Fruit fly (Drosophila melanogaster) whole organism, embryonic: ENCODE results near the gene TkR86C.
A peak's percentile ranks its signal among the peaks of the same experiment; 100 is the strongest.

Experiments
- BEAF-32 ChIP-seq: fragments of 200-800 bp; sonication (Bioruptor generic); optimal IDR thresholded peaks from 3 replicates; lab custom pipeline; 2017; ENCODE audit warnings: missing biosample characterization, missing genetic modification characterization, mild to moderate bottlenecking, moderate library complexity, missing genetic modification reagents
- CG12236 ChIP-seq: fragments of 200-800 bp; sonication (Bioruptor generic); optimal IDR thresholded peaks from 2 replicates; lab custom pipeline; 2016; ENCODE audit warnings: missing biosample characterization, missing genetic modification characterization
- CG16863 ChIP-seq: fragments of 200-800 bp; sonication (Bioruptor generic); optimal IDR thresholded peaks from 3 replicates; lab custom pipeline; 2016; ENCODE audit warnings: missing biosample characterization, missing genetic modification characterization
- CG17361 ChIP-seq: fragments of 200-800 bp; sonication (Bioruptor generic); IDR thresholded peaks from 3 replicates; pipeline ENCODE4 v1.3.6; 2022; ENCODE audit warnings: missing biosample characterization, missing genetic modification characterization
- CG18262 ChIP-seq: fragments of 200-800 bp; optimal IDR thresholded peaks from 3 replicates; lab custom pipeline; 2019; ENCODE audit warnings: missing biosample characterization, mild to moderate bottlenecking, missing genetic modification characterization, moderate library complexity
- CG18476 ChIP-seq: fragments of 200-800 bp; sonication (Bioruptor generic); optimal IDR thresholded peaks from 2 replicates; lab custom pipeline; 2016; ENCODE audit warnings: missing biosample characterization, mild to moderate bottlenecking, missing genetic modification characterization
- CG2129 ChIP-seq: fragments of 200-800 bp; sonication (Bioruptor generic); IDR thresholded peaks from 2 replicates; pipeline ENCODE4 v1.3.6; 2022; ENCODE audit warnings: missing biosample characterization, missing genetic modification characterization; ENCODE audit not compliant: partially characterized antibody
- CG2202 ChIP-seq: fragments of 200-800 bp; sonication (Bioruptor generic); optimal IDR thresholded peaks from 2 replicates; lab custom pipeline; 2018; ENCODE audit warnings: missing biosample characterization, mild to moderate bottlenecking, missing genetic modification characterization
- CG30431 ChIP-seq: fragments of 200-800 bp; sonication (Bioruptor generic); optimal IDR thresholded peaks from 2 replicates; lab custom pipeline; 2017; ENCODE audit warnings: missing biosample characterization, missing genetic modification characterization
- CG32767 ChIP-seq: fragments of 200-800 bp; sonication (Bioruptor generic); IDR thresholded peaks from 2 replicates; pipeline ENCODE4 v1.3.6; 2022; ENCODE audit warnings: missing biosample characterization, missing genetic modification characterization
- CG4360 ChIP-seq: fragments of 200-800 bp; sonication (Bioruptor generic); IDR thresholded peaks from 2 replicates; pipeline ENCODE4 v1.3.6; 2022; ENCODE audit warnings: missing biosample characterization, missing genetic modification characterization
- CG4617 ChIP-seq: fragments of 200-800 bp; sonication (Bioruptor generic); optimal IDR thresholded peaks from 3 replicates; lab custom pipeline; 2016; ENCODE audit warnings: missing biosample characterization, missing genetic modification characterization, borderline replicate concordance
- CG7786 ChIP-seq: fragments of 200-800 bp; sonication (Bioruptor generic); optimal IDR thresholded peaks from 2 replicates; lab custom pipeline; 2016; ENCODE audit warnings: missing biosample characterization, missing genetic modification characterization
- CG8089 ChIP-seq: fragments of 200-800 bp; sonication (Bioruptor generic); optimal IDR thresholded peaks from 3 replicates; lab custom pipeline; 2016; ENCODE audit warnings: missing biosample characterization, missing genetic modification characterization
- CG8924 ChIP-seq: fragments of 200-800 bp; optimal IDR thresholded peaks from 3 replicates; lab custom pipeline; 2019; ENCODE audit warnings: missing biosample characterization, mild to moderate bottlenecking, missing genetic modification characterization, moderate library complexity
- Dip3 ChIP-seq: fragments of 200-800 bp; sonication (Bioruptor generic); optimal IDR thresholded peaks from 3 replicates; lab custom pipeline; 2016; ENCODE audit warnings: missing biosample characterization, missing genetic modification characterization
- Doc3 ChIP-seq: fragments of 200-800 bp; sonication (Bioruptor generic); IDR thresholded peaks from 3 replicates; pipeline ENCODE4 v1.3.6; 2022; ENCODE audit warnings: missing biosample characterization, missing genetic modification characterization; ENCODE audit not compliant: partially characterized antibody
- Dp ChIP-seq: fragments of 200-800 bp; sonication (Bioruptor generic); optimal IDR thresholded peaks from 2 replicates; lab custom pipeline; 2018; ENCODE audit warnings: missing biosample characterization, mild to moderate bottlenecking, missing genetic modification characterization, moderate library complexity
- Ets65A ChIP-seq: fragments of 200-800 bp; sonication (Bioruptor generic); peaks from one replicate; lab custom pipeline; 2016; ENCODE audit warnings: missing biosample characterization, missing genetic modification characterization
- Ets97D ChIP-seq: fragments of 200-800 bp; sonication (Bioruptor generic); optimal IDR thresholded peaks from 3 replicates; lab custom pipeline; 2016; ENCODE audit warnings: missing biosample characterization, missing genetic modification characterization
- Fer3 ChIP-seq: fragments of 200-800 bp; sonication (Bioruptor generic); optimal IDR thresholded peaks from 2 replicates; lab custom pipeline; 2018; ENCODE audit warnings: missing biosample characterization, mild to moderate bottlenecking, missing genetic modification characterization, moderate library complexity
- H15 ChIP-seq: fragments of 200-800 bp; sonication (Bioruptor generic); IDR thresholded peaks from 3 replicates; pipeline ENCODE4 v1.3.6; 2022; ENCODE audit warnings: missing biosample characterization, missing genetic modification characterization
- Med ChIP-seq: fragments of 200-800 bp; sonication (Bioruptor generic); peaks from one replicate; lab custom pipeline; 2016; ENCODE audit warnings: missing biosample characterization, missing genetic modification characterization, mild to moderate bottlenecking, inconsistent platforms, moderate library complexity
- Mes4 ChIP-seq: fragments of 200-800 bp; sonication (Bioruptor generic); optimal IDR thresholded peaks from 2 replicates; lab custom pipeline; 2016; ENCODE audit warnings: missing biosample characterization, missing genetic modification characterization
- PHDP ChIP-seq: fragments of 200-800 bp; sonication (Bioruptor generic); optimal IDR thresholded peaks from 3 replicates; lab custom pipeline; 2018; ENCODE audit warnings: missing biosample characterization, mild to moderate bottlenecking, missing genetic modification characterization, moderate library complexity
- Ssrp ChIP-seq: fragments of 200-800 bp; sonication (Bioruptor generic); optimal IDR thresholded peaks from 2 replicates; lab custom pipeline; 2018; ENCODE audit warnings: missing biosample characterization, mild to moderate bottlenecking, missing genetic modification characterization, moderate library complexity
- abd-A ChIP-seq: fragments of 200-800 bp; sonication (Bioruptor generic); optimal IDR thresholded peaks from 3 replicates; lab custom pipeline; 2019; ENCODE audit warnings: missing biosample characterization, mild to moderate bottlenecking, missing genetic modification characterization, moderate library complexity
- ara ChIP-seq: fragments of 200-800 bp; sonication (Bioruptor generic); IDR thresholded peaks from 2 replicates; pipeline ENCODE4 v1.3.6; 2022; ENCODE audit warnings: missing biosample characterization, missing genetic modification characterization
- bab2 ChIP-seq: fragments of 200-800 bp; sonication (Bioruptor generic); optimal IDR thresholded peaks from 2 replicates; lab custom pipeline; 2016; ENCODE audit warnings: missing biosample characterization, missing genetic modification characterization
- bbx ChIP-seq: fragments of 200-800 bp; sonication (Bioruptor generic); IDR thresholded peaks from 2 replicates; pipeline ENCODE4 v1.3.6; 2022; ENCODE audit warnings: missing biosample characterization, missing genetic modification characterization; ENCODE audit not compliant: partially characterized antibody
- bsh ChIP-seq, 2 experiments: fragments of 200-800 bp; sonication (Bioruptor generic); optimal IDR thresholded peaks; 2 replicates each; lab custom pipeline; 2017 to 2018; ENCODE audit warnings: mild to moderate bottlenecking in 2 of 2, missing biosample characterization in 2 of 2, missing genetic modification characterization in 2 of 2, moderate library complexity in 1 of 2
- caup ChIP-seq: fragments of 200-800 bp; sonication (Bioruptor generic); optimal IDR thresholded peaks from 3 replicates; lab custom pipeline; 2017; ENCODE audit warnings: missing biosample characterization, mild to moderate bottlenecking, missing genetic modification characterization, moderate library complexity; ENCODE audit not compliant: severe bottlenecking
- croc ChIP-seq: fragments of 200-800 bp; sonication (Bioruptor generic); conservative IDR thresholded peaks from 3 replicates; pipeline ENCODE4 v1.3.6; 2022; ENCODE audit warnings: missing biosample characterization, missing genetic modification characterization
- crp ChIP-seq, 2 experiments: fragments of 200-800 bp; sonication (Bioruptor generic); optimal IDR thresholded peaks; 2 replicates in 1 of 2; 3 replicates in 1 of 2; lab custom pipeline; 2017; ENCODE audit warnings: missing biosample characterization in 2 of 2, missing genetic modification characterization in 2 of 2, mild to moderate bottlenecking in 1 of 2, moderate library complexity in 1 of 2
- dmrt11E ChIP-seq: fragments of 200-800 bp; sonication (Bioruptor generic); optimal IDR thresholded peaks from 3 replicates; lab custom pipeline; 2018; ENCODE audit warnings: missing biosample characterization, mild to moderate bottlenecking, missing genetic modification characterization, moderate library complexity
- exex ChIP-seq: fragments of 200-800 bp; sonication (Bioruptor generic); optimal IDR thresholded peaks from 4 replicates; lab custom pipeline; 2018; ENCODE audit warnings: missing biosample characterization, mild to moderate bottlenecking, missing genetic modification characterization, moderate library complexity
- hb ChIP-seq: fragments of 200-800 bp; sonication (Bioruptor generic); IDR thresholded peaks from 3 replicates; pipeline ENCODE4 v1.3.6; 2022; ENCODE audit warnings: missing biosample characterization, missing genetic modification characterization; ENCODE audit not compliant: partially characterized antibody
- hbn ChIP-seq: fragments of 200-800 bp; sonication (Bioruptor generic); IDR thresholded peaks from 2 replicates; pipeline ENCODE4 v1.3.6; 2022; ENCODE audit warnings: missing biosample characterization, missing genetic modification characterization; ENCODE audit not compliant: partially characterized antibody
- ind ChIP-seq: fragments of 200-800 bp; sonication (Bioruptor generic); optimal IDR thresholded peaks from 3 replicates; lab custom pipeline; 2016; ENCODE audit warnings: missing biosample characterization, missing genetic modification characterization
- insv ChIP-seq, 2 experiments: fragments of 200-800 bp; sonication (Bioruptor generic); optimal IDR thresholded peaks; 3 replicates each; lab custom pipeline; 2016 to 2018; ENCODE audit warnings: missing biosample characterization in 2 of 2, missing genetic modification characterization in 2 of 2
- nerfin-1 ChIP-seq: fragments of 200-800 bp; sonication (Bioruptor generic); optimal IDR thresholded peaks from 3 replicates; lab custom pipeline; 2019; ENCODE audit warnings: missing biosample characterization, mild to moderate bottlenecking, missing genetic modification characterization, moderate library complexity
- nom ChIP-seq: fragments of 200-800 bp; sonication (Bioruptor generic); optimal IDR thresholded peaks from 2 replicates; lab custom pipeline; 2017; ENCODE audit warnings: missing biosample characterization, missing genetic modification characterization, mild to moderate bottlenecking, moderate library complexity, missing genetic modification reagents
- pb ChIP-seq: fragments of 200-800 bp; sonication (Bioruptor generic); optimal IDR thresholded peaks from 3 replicates; lab custom pipeline; 2016; ENCODE audit warnings: missing biosample characterization, missing genetic modification characterization
- pita ChIP-seq: fragments of 200-800 bp; sonication (Bioruptor generic); optimal IDR thresholded peaks from 2 replicates; lab custom pipeline; 2017; ENCODE audit warnings: missing biosample characterization, mild to moderate bottlenecking, missing genetic modification characterization
- scrt ChIP-seq: fragments of 200-800 bp; sonication (Bioruptor generic); optimal IDR thresholded peaks from 2 replicates; lab custom pipeline; 2018; ENCODE audit warnings: missing biosample characterization, mild to moderate bottlenecking, missing genetic modification characterization, moderate library complexity
- sisA ChIP-seq: fragments of 200-800 bp; sonication (Bioruptor generic); IDR thresholded peaks from 2 replicates; pipeline ENCODE4 v1.3.6; 2022; ENCODE audit warnings: missing biosample characterization, missing genetic modification characterization
- slou ChIP-seq: fragments of 200-800 bp; sonication (Bioruptor generic); optimal IDR thresholded peaks from 3 replicates; lab custom pipeline; 2016; ENCODE audit warnings: missing biosample characterization, missing genetic modification characterization
- sqz ChIP-seq: fragments of 200-800 bp; sonication (Bioruptor generic); optimal IDR thresholded peaks from 3 replicates; lab custom pipeline; 2018; ENCODE audit warnings: missing biosample characterization, mild to moderate bottlenecking, missing genetic modification characterization
- tin ChIP-seq: fragments of 200-800 bp; sonication (Bioruptor generic); optimal IDR thresholded peaks from 3 replicates; lab custom pipeline; 2016; ENCODE audit warnings: missing biosample characterization, missing genetic modification characterization
- tup ChIP-seq: fragments of 200-800 bp; sonication (Bioruptor generic); optimal IDR thresholded peaks from 2 replicates; lab custom pipeline; 2016; ENCODE audit warnings: missing biosample characterization, mild to moderate bottlenecking, missing genetic modification characterization, moderate library complexity

Gene TkR86C

dm6 chr3R:10696371-10696777, 54.7 kb downstream of the TkR86C start, which contains the start of the genes pug, CG14683 and CG46459 (continued):
- TF ChIP-seq Ets65A (GFP tag; lab: Kevin White, UChicago) (peak; percentile 67), scrt (no peak), CG12236 (GFP tag; lab: Kevin White, UChicago) (no peak), H15 (GFP tag; lab: Robert Waterston, UW) (no peak), Ssrp (no peak), bsh (GFP tag; optimal IDR thresholded peaks at IDR 0.05; lab: Kevin White, UChicago) (peak in 1 of 2 experiments; percentile 9), BEAF-32 (peak; percentile 94), Doc3 (GFP tag; lab: Robert Waterston, UW) (peak; percentile 96), caup (peak; percentile 43), Ets97D (GFP tag; lab: Kevin White, UChicago) (peak; percentile 80), CG8924 (tag; lab: Kevin White, UChicago) (peak; percentile 15), CG18476 (GFP tag; lab: Kevin White, UChicago) (peak; percentile 24), PHDP (tag; lab: Kevin White, UChicago) (peak; percentile 12), CG32767 (no peak), CG18262 (peak; percentile 26), CG4617 (GFP tag; lab: Kevin White, UChicago) (peak; percentile 60), Dp (GFP tag; lab: Kevin White, UChicago) (peak; percentile 63), Mes4 (no peak), pb (no peak), CG7786 (GFP tag; lab: Kevin White, UChicago) (peak; percentile 46), bab2 (GFP tag; lab: Kevin White, UChicago) (peak; percentile 21), croc (GFP tag; lab: Robert Waterston, UW) (no peak), insv (GFP tag; optimal IDR thresholded peaks at IDR 0.05; lab: Kevin White, UChicago) (no peak), CG4360 (GFP tag; lab: Robert Waterston, UW) (peak; percentile 8; the same call in 1 of the 2 replicates), sqz (GFP tag; lab: Kevin White, UChicago) (no peak), hbn (GFP tag; lab: Robert Waterston, UW) (peak; percentile 97), abd-A (tag; lab: Kevin White, UChicago) (no peak), CG16863 (GFP tag; lab: Kevin White, UChicago) (peak; percentile 12), CG8089 (GFP tag; lab: Kevin White, UChicago) (no peak), CG30431 (no peak), Fer3 (peak; percentile 6), CG2129 (GFP tag; lab: Robert Waterston, UW) (peak; percentile 98), bbx (peak; percentile 95), dmrt11E (tag; lab: Kevin White, UChicago) (peak; percentile 26), sisA (GFP tag; lab: Robert Waterston, UW) (0 out of 2 replicates have a peak, but pooled peaks have one; percentile 6), slou (GFP tag; lab: Kevin White, UChicago) (no peak), pita (GFP tag; lab: Kevin White, UChicago) (no peak), nerfin-1 (tag; lab: Kevin White, UChicago) (no peak), Dip3 (GFP tag; lab: Kevin White, UChicago) (peak; percentile 52), nom (no peak), ara (GFP tag; lab: Robert Waterston, UW) (no peak), tup (GFP tag; lab: Kevin White, UChicago) (no peak), Med (peak; percentile 97), ind (peak; percentile 43), tin (GFP tag; lab: Kevin White, UChicago) (peak; percentile 36), crp (GFP tag; optimal IDR thresholded peaks at IDR 0.05; lab: Kevin White, UChicago) (peak in 1 of 2 experiments; percentile 65), exex (tag; lab: Kevin White, UChicago) (no peak), hb (peak; percentile 97), CG2202 (tag; lab: Kevin White, UChicago) (no peak), CG17361 (GFP tag; lab: Robert Waterston, UW) (no peak)
